Fruit fly (Drosophila melanogaster): ENCODE data around the gene E2f1.
A peak's percentile ranks its signal among the peaks of the same experiment; 100 is the strongest.

The E2f1 gene

dm6 chr3R:21586351-21586750, 74.3 kb downstream of the E2f1 start:
- TF ChIP-seq Lpt (GFP tag; optimal IDR thresholded peaks at IDR 0.05), result no peak
- TF ChIP-seq fd59A (GFP tag; optimal IDR thresholded peaks at IDR 0.05), result no peak
- no peak for TF ChIP-seq topi (GFP tag; optimal IDR thresholded peaks at IDR 0.05)
- TF ChIP-seq Eip78C (GFP tag), result peak; percentile 40
- no peak for TF ChIP-seq ss (GFP tag; optimal IDR thresholded peaks at IDR 0.05)
- TF ChIP-seq Sox14 (GFP tag; optimal IDR thresholded peaks at IDR 0.05), result no peak
- TF ChIP-seq CG7368 (GFP tag; optimal IDR thresholded peaks at IDR 0.05), result no peak
- no peak for TF ChIP-seq CG8632 (GFP tag; optimal IDR thresholded peaks at IDR 0.05)

dm6 chr3R:21584296-21584936, 76.3 kb downstream of the E2f1 start:
- TF ChIP-seq CG3032 (tag; optimal IDR thresholded peaks at IDR 0.05) (no peak), CG11762 (GFP tag; optimal IDR thresholded peaks at IDR 0.05; ENCODE audit: insufficient read depth) (no peak), pdm3 (GFP tag; optimal IDR thresholded peaks at IDR 0.05) (no peak), Hr39 (GFP tag; optimal IDR thresholded peaks at IDR 0.05) (no peak), CG11294 (GFP tag; IDR thresholded peaks at IDR 0.05) (no peak), Eip78C (GFP tag) (peak; percentile 35), CG6163 (GFP tag; IDR thresholded peaks at IDR 0.05) (0 out of 3 replicates have a peak, but pooled peaks have one; percentile 20), fkh (GFP tag; optimal IDR thresholded peaks at IDR 0.05) (peak; percentile 74), CG1621 (tag; optimal IDR thresholded peaks at IDR 0.05) (no peak), cyc (GFP tag; optimal IDR thresholded peaks at IDR 0.05) (no peak), Gug (GFP tag; IDR thresholded peaks at IDR 0.05) (no peak), CG9139 (GFP tag; optimal IDR thresholded peaks at IDR 0.05) (no peak), dsx (GFP tag; optimal IDR thresholded peaks at IDR 0.05; ENCODE audit: poor library complexity, severe bottlenecking) (peak; percentile 16), Ets96B (tag; optimal IDR thresholded peaks at IDR 0.05) (no peak), CG11902 (GFP tag; optimal IDR thresholded peaks at IDR 0.05) (no peak), CG6808 (GFP tag; optimal IDR thresholded peaks at IDR 0.05) (no peak), Lpt (GFP tag; optimal IDR thresholded peaks at IDR 0.05) (no peak), CG16779 (tag; optimal IDR thresholded peaks at IDR 0.05) (no peak), Blimp-1 (GFP tag; optimal IDR thresholded peaks at IDR 0.05) (no peak), Smox (GFP tag; optimal IDR thresholded peaks at IDR 0.05) (no peak), vri (GFP tag; optimal IDR thresholded peaks at IDR 0.05) (no peak), Hr4 (GFP tag; optimal IDR thresholded peaks at IDR 0.05) (no peak), net (GFP tag; optimal IDR thresholded peaks at IDR 0.05) (no peak), topi (GFP tag; optimal IDR thresholded peaks at IDR 0.05) (no peak), lz (GFP tag; optimal IDR thresholded peaks at IDR 0.05) (no peak), fd85E (GFP tag; optimal IDR thresholded peaks at IDR 0.05) (no peak), CG31627 (GFP tag; optimal IDR thresholded peaks at IDR 0.05) (no peak), Sox14 (GFP tag; optimal IDR thresholded peaks at IDR 0.05) (no peak), Sox15 (GFP tag; optimal IDR thresholded peaks at IDR 0.05) (no peak), CG6276 (GFP tag; optimal IDR thresholded peaks at IDR 0.05) (no peak), ss (GFP tag; optimal IDR thresholded peaks at IDR 0.05) (peak; percentile 33 to 39), salr (GFP tag; optimal IDR thresholded peaks at IDR 0.05) (no peak)

DNA sequence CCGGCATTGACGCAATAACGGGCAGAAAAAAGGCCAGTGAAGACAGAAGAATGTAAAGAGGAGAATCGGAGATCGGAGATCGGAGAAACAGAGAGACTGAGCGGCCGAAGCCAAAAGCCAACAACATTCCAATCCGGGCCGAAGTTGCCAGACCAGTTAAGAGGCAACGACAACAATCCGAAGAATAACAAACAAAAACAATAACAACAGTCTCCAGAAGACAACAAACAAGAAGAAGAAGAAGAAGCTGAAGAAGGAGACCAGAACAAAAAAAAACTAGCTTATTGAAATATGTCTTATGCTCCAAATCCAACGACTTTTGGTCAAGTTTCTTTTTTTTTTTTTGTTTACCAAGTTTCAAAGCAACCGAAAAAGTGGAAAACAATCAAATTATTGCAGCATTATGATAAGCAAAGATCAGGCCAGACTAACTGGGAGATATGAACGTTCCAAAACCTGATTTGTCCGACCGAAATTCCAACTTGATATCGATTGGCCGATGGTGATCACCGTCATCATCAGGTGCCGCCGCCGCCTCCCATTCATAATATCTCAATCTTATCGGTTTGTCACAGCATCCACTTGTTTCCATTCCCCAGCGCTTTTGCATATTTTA, 77.0 kb downstream of the E2f1 start:
- TF ChIP-seq Smox (GFP tag; optimal IDR thresholded peaks at IDR 0.05) (no peak), CG34406 (GFP tag; optimal IDR thresholded peaks at IDR 0.05) (no peak), CG31627 (GFP tag; optimal IDR thresholded peaks at IDR 0.05) (no peak), CG1621 (tag; optimal IDR thresholded peaks at IDR 0.05) (no peak), CG11294 (GFP tag; IDR thresholded peaks at IDR 0.05) (no peak), CG32006 (GFP tag; optimal IDR thresholded peaks at IDR 0.05) (no peak), CG6163 (GFP tag; IDR thresholded peaks at IDR 0.05) (peak; percentile 39; the same call in 2 of the 3 replicates), salr (GFP tag; optimal IDR thresholded peaks at IDR 0.05) (no peak), CG11762 (GFP tag; optimal IDR thresholded peaks at IDR 0.05; ENCODE audit: insufficient read depth) (no peak), svp (GFP tag) (no peak), Ets96B (tag; optimal IDR thresholded peaks at IDR 0.05) (no peak), dsx (GFP tag; optimal IDR thresholded peaks at IDR 0.05; ENCODE audit: poor library complexity, severe bottlenecking) (peak; percentile 23), Hr38 (GFP tag; optimal IDR thresholded peaks at IDR 0.05) (no peak), dac (GFP tag; optimal IDR thresholded peaks at IDR 0.05) (no peak), CG11902 (GFP tag; optimal IDR thresholded peaks at IDR 0.05) (no peak), Lpt (GFP tag; optimal IDR thresholded peaks at IDR 0.05) (no peak), Sox14 (GFP tag; optimal IDR thresholded peaks at IDR 0.05) (no peak), Met (GFP tag; optimal IDR thresholded peaks at IDR 0.05) (no peak), Eip93F (GFP tag; optimal IDR thresholded peaks at IDR 0.05) (no peak), net (GFP tag; optimal IDR thresholded peaks at IDR 0.05) (peak; percentile 11), eg (GFP tag; IDR thresholded peaks at IDR 0.05) (no peak), CG6808 (GFP tag; optimal IDR thresholded peaks at IDR 0.05) (no peak), ss (GFP tag; optimal IDR thresholded peaks at IDR 0.05) (peak; percentile 2 to 42), cyc (GFP tag; optimal IDR thresholded peaks at IDR 0.05) (no peak), Hr4 (GFP tag; optimal IDR thresholded peaks at IDR 0.05) (no peak), Sox15 (GFP tag; optimal IDR thresholded peaks at IDR 0.05) (no peak), Eip75B (GFP tag; optimal IDR thresholded peaks at IDR 0.05) (peak; percentile 13)

All from whole organism, prepupa.